Fruit fly (Drosophila melanogaster) whole organism, pupa: ENCODE measurements around the gene CG15263.

Experiments
- CG10348 ChIP-seq: fragments of 200-800 bp; sonication (Bioruptor generic); IDR thresholded peaks from 2 replicates; pipeline ENCODE4 v1.3.6; 2022; ENCODE audit warnings: missing biosample characterization, missing genetic modification characterization
- CG12605 ChIP-seq: fragments of 200-800 bp; sonication (Bioruptor generic); IDR thresholded peaks from 2 replicates; pipeline ENCODE4 v1.3.6; 2022; ENCODE audit warnings: missing biosample characterization, missing genetic modification characterization
- CG13204 ChIP-seq: fragments of 200-800 bp; sonication (Bioruptor generic); optimal IDR thresholded peaks from 2 replicates; lab custom pipeline; 2018; ENCODE audit warnings: missing biosample characterization, mild to moderate bottlenecking, missing genetic modification characterization, moderate library complexity
- CG14655 ChIP-seq: fragments of 200-800 bp; sonication (Bioruptor generic); optimal IDR thresholded peaks from 3 replicates; lab custom pipeline; 2017; ENCODE audit warnings: mild to moderate bottlenecking, missing biosample characterization, missing genetic modification reagents, missing genetic modification characterization
- CG15710 ChIP-seq: fragments of 200-800 bp; sonication (Bioruptor generic); optimal IDR thresholded peaks from 2 replicates; lab custom pipeline; 2018; ENCODE audit warnings: missing biosample characterization, mild to moderate bottlenecking, missing genetic modification characterization, moderate library complexity
- CG17806 ChIP-seq: fragments of 200-800 bp; sonication (Bioruptor generic); optimal IDR thresholded peaks from 2 replicates; lab custom pipeline; 2018; ENCODE audit warnings: missing biosample characterization, mild to moderate bottlenecking, missing genetic modification characterization, moderate library complexity
- CG32121 ChIP-seq: fragments of 200-800 bp; sonication (Bioruptor generic); IDR thresholded peaks from 2 replicates; pipeline ENCODE4 v1.3.6; 2022; ENCODE audit warnings: missing biosample characterization, missing genetic modification characterization
- CG34367 ChIP-seq: fragments of 200-800 bp; sonication (Bioruptor generic); optimal IDR thresholded peaks from 2 replicates; lab custom pipeline; 2018; ENCODE audit warnings: missing biosample characterization, mild to moderate bottlenecking, missing genetic modification characterization
- CG4496 ChIP-seq: fragments of 200-800 bp; sonication (Bioruptor generic); IDR thresholded peaks from 3 replicates; pipeline ENCODE4 v1.3.6; 2022; ENCODE audit warnings: missing biosample characterization, missing genetic modification characterization
- CG8159 ChIP-seq: fragments of 200-800 bp; sonication (Bioruptor generic); optimal IDR thresholded peaks from 3 replicates; lab custom pipeline; 2018; ENCODE audit warnings: missing biosample characterization, mild to moderate bottlenecking, missing genetic modification characterization, moderate library complexity
- CG8301 ChIP-seq: fragments of 200-800 bp; sonication (Bioruptor generic); optimal IDR thresholded peaks from 2 replicates; lab custom pipeline; 2018; ENCODE audit warnings: missing biosample characterization, mild to moderate bottlenecking, missing genetic modification characterization
- CG9948 ChIP-seq: fragments of 200-800 bp; sonication (Bioruptor generic); optimal IDR thresholded peaks from 2 replicates; lab custom pipeline; 2018; ENCODE audit warnings: missing biosample characterization, mild to moderate bottlenecking, missing genetic modification characterization, moderate library complexity
- D1 ChIP-seq: fragments of 200-800 bp; sonication (Bioruptor generic); optimal IDR thresholded peaks from 2 replicates; lab custom pipeline; 2018; ENCODE audit warnings: missing biosample characterization, mild to moderate bottlenecking, missing genetic modification characterization, moderate library complexity
- EcR ChIP-seq: fragments of 200-800 bp; sonication (Bioruptor generic); optimal IDR thresholded peaks from 3 replicates; lab custom pipeline; 2019; ENCODE audit warnings: missing biosample characterization, missing genetic modification characterization, mild to moderate bottlenecking, moderate library complexity, missing genetic modification reagents
- Ets98B ChIP-seq: fragments of 200-800 bp; sonication (Bioruptor generic); IDR thresholded peaks from 2 replicates; pipeline ENCODE4 v1.3.6; 2022; ENCODE audit warnings: missing biosample characterization, missing genetic modification characterization
- Pif1A ChIP-seq: fragments of 200-800 bp; sonication (Bioruptor generic); optimal IDR thresholded peaks from 3 replicates; lab custom pipeline; 2016; ENCODE audit warnings: missing biosample characterization, missing genetic modification characterization
- Pif1B ChIP-seq: fragments of 200-800 bp; sonication (Bioruptor generic); optimal IDR thresholded peaks from 3 replicates; lab custom pipeline; 2016; ENCODE audit warnings: missing biosample characterization, missing genetic modification characterization
- Snoo ChIP-seq: fragments of 200-800 bp; sonication (Bioruptor generic); optimal IDR thresholded peaks from 3 replicates; lab custom pipeline; 2017; ENCODE audit warnings: missing biosample characterization, mild to moderate bottlenecking, missing genetic modification characterization, inconsistent platforms
- fd96Ca ChIP-seq: fragments of 200-800 bp; sonication (Bioruptor generic); IDR thresholded peaks from 3 replicates; pipeline ENCODE4 v1.3.6; 2022; ENCODE audit warnings: missing biosample characterization, missing genetic modification characterization
- gl ChIP-seq: fragments of 200-800 bp; sonication (Bioruptor generic); optimal IDR thresholded peaks from 2 replicates; lab custom pipeline; 2018; ENCODE audit warnings: missing biosample characterization, mild to moderate bottlenecking, missing genetic modification characterization
- rn ChIP-seq: fragments of 200-800 bp; sonication (Bioruptor generic); IDR thresholded peaks from 2 replicates; pipeline ENCODE4 v1.3.6; 2022; ENCODE audit warnings: missing biosample characterization, missing genetic modification characterization

The CG15263 gene

dm6 chr2L:15254229-15254861 lies 30.5 kb upstream of the CG15263 start:
- TF ChIP-seq CG15710: peak; percentile 42
- TF ChIP-seq CG12605 (GFP tag; lab: Robert Waterston, UW): peak; percentile 50; the same call in 1 of the 2 replicates
- TF ChIP-seq CG17806 (tag; lab: Kevin White, UChicago): peak; percentile 45
- TF ChIP-seq CG13204 (GFP tag; lab: Kevin White, UChicago): no peak
- TF ChIP-seq CG8159 (tag; lab: Kevin White, UChicago): peak; percentile 60
- peak; percentile 16; the same call in 1 of the 2 replicates for TF ChIP-seq Ets98B
- no peak for TF ChIP-seq fd96Ca
- peak; percentile 65; the same call in 2 of the 3 replicates for TF ChIP-seq CG4496
- TF ChIP-seq CG8301: peak; percentile 23
- peak; percentile 25 for TF ChIP-seq Pif1B
- TF ChIP-seq CG9948: peak; percentile 35
- TF ChIP-seq gl (tag; lab: Kevin White, UChicago): no peak

dm6 chr2L:15256249-15256648 lies 28.6 kb upstream of the CG15263 start, which contains the start of the genes PolD3 and Uxt:
PolD3 (minus strand) TSS chr2L:15256304.
Uxt (plus strand) TSS chr2L:15256581.
- TF ChIP-seq CG10348 (GFP tag; lab: Robert Waterston, UW) (no peak), CG4496 (no peak), Snoo (tag; lab: Kevin White, UChicago) (no peak)
- TF ChIP-seq, all 21 proteins: peak for 0

- TF ChIP-seq fd96Ca: peak; percentile 56; the same call in 2 of the 3 replicates
- peak; percentile 44 for TF ChIP-seq Snoo (tag; lab: Kevin White, UChicago)
- peak; percentile 60 for TF ChIP-seq CG34367
- peak; percentile 59 for TF ChIP-seq CG15710
- TF ChIP-seq D1 (tag; lab: Kevin White, UChicago): peak; percentile 19
- peak; percentile 84 for TF ChIP-seq CG12605 (GFP tag; lab: Robert Waterston, UW)
- TF ChIP-seq CG14655 (GFP tag; lab: Kevin White, UChicago): no peak
- no peak for TF ChIP-seq CG10348 (GFP tag; lab: Robert Waterston, UW)
- peak; percentile 83 for TF ChIP-seq gl (tag; lab: Kevin White, UChicago)
- TF ChIP-seq CG32121 (GFP tag; lab: Robert Waterston, UW): peak; percentile 78
- TF ChIP-seq CG13204 (GFP tag; lab: Kevin White, UChicago): peak; percentile 87
- TF ChIP-seq Ets98B: peak; percentile 87
- peak; percentile 55 for TF ChIP-seq CG8159 (tag; lab: Kevin White, UChicago)
- TF ChIP-seq rn: 0 out of 2 replicates have a peak, but pooled peaks have one; percentile 19
- peak; percentile 71 for TF ChIP-seq Pif1B
- TF ChIP-seq CG17806 (tag; lab: Kevin White, UChicago): peak; percentile 42
- TF ChIP-seq CG9948: peak; percentile 39
- TF ChIP-seq Pif1A: peak; percentile 82
- TF ChIP-seq CG8301: peak; percentile 50
- peak; percentile 77; the same call in 2 of the 3 replicates for TF ChIP-seq CG4496
- peak; percentile 65 for TF ChIP-seq EcR (GFP tag; lab: Kevin White, UChicago)
Observed at dm6 chr2L:15264483-15264987, 20.3 kb upstream of the CG15263 start, which contains the start of gene yuri. yuri (minus strand) TSS chr2L:15264692.

- TF ChIP-seq gl (tag; lab: Kevin White, UChicago) (no peak), D1 (tag; lab: Kevin White, UChicago) (no peak), EcR (GFP tag; lab: Kevin White, UChicago) (no peak), Pif1A (no peak), Pif1B (no peak), CG34367 (no peak), CG17806 (tag; lab: Kevin White, UChicago) (no peak), CG8301 (no peak), CG8159 (tag; lab: Kevin White, UChicago) (no peak), rn (no peak), CG13204 (GFP tag; lab: Kevin White, UChicago) (no peak), CG14655 (GFP tag; lab: Kevin White, UChicago) (no peak)
Observed at dm6 chr2L:15271336-15271735, 13.5 kb upstream of the CG15263 start.

dm6 chr2L:15271757-15272589 lies 12.8 kb upstream of the CG15263 start, which contains the start of gene Cul3:
Cul3 (minus strand) TSS chr2L:15272024.
- TF ChIP-seq CG15710 (peak; percentile 2), CG17806 (tag; lab: Kevin White, UChicago) (no peak), CG8159 (tag; lab: Kevin White, UChicago) (peak; percentile 50), CG13204 (GFP tag; lab: Kevin White, UChicago) (no peak), Snoo (tag; lab: Kevin White, UChicago) (no peak), CG12605 (GFP tag; lab: Robert Waterston, UW) (no peak), Pif1B (no peak)
- TF ChIP-seq, all 21 proteins: peak for 2
